Fruit fly (Drosophila melanogaster) whole organism, embryonic: Measurements from ENCODE around the gene CG8119.

ENCODE experiments used
- Asciz ChIP-seq: fragments of 200-800 bp; sonication (Bioruptor generic); optimal IDR thresholded peaks from 2 replicates; lab custom pipeline; 2017; ENCODE audit warnings: missing biosample characterization, mild to moderate bottlenecking, missing genetic modification characterization, missing genetic modification reagents
- Atf6 ChIP-seq: fragments of 200-800 bp; sonication (Bioruptor generic); IDR thresholded peaks from 2 replicates; pipeline ENCODE4 v1.3.6; 2022; ENCODE audit warnings: missing biosample characterization, missing genetic modification characterization
- Bgb ChIP-seq: fragments of 200-800 bp; sonication (Bioruptor generic); IDR thresholded peaks from 2 replicates; pipeline ENCODE4 v1.3.6; 2022; ENCODE audit warnings: missing biosample characterization, missing genetic modification characterization; ENCODE audit not compliant: partially characterized antibody
- BtbVII ChIP-seq: fragments of 200-800 bp; sonication (Bioruptor generic); optimal IDR thresholded peaks from 3 replicates; lab custom pipeline; 2017; ENCODE audit warnings: missing biosample characterization, mild to moderate bottlenecking, missing genetic modification characterization
- Bteb2 ChIP-seq: fragments of 200-800 bp; sonication (Bioruptor generic); optimal IDR thresholded peaks from 2 replicates; lab custom pipeline; 2016; ENCODE audit warnings: missing biosample characterization, missing genetic modification characterization
- CG11456 ChIP-seq: fragments of 200-800 bp; sonication (Bioruptor generic); IDR thresholded peaks from 3 replicates; pipeline ENCODE4 v1.3.6; 2022; ENCODE audit warnings: missing biosample characterization, missing genetic modification characterization
- CG12104 ChIP-seq: fragments of 200-800 bp; sonication (Bioruptor generic); optimal IDR thresholded peaks from 3 replicates; lab custom pipeline; 2016; ENCODE audit warnings: missing biosample characterization, missing genetic modification characterization
- CG12299 ChIP-seq: fragments of 200-800 bp; sonication (Bioruptor generic); optimal IDR thresholded peaks from 2 replicates; lab custom pipeline; 2018; ENCODE audit warnings: missing biosample characterization, mild to moderate bottlenecking, missing genetic modification characterization
- CG12391 ChIP-seq: fragments of 200-800 bp; sonication (Bioruptor generic); optimal IDR thresholded peaks from 3 replicates; lab custom pipeline; 2018; ENCODE audit warnings: missing biosample characterization, mild to moderate bottlenecking, missing genetic modification characterization, moderate library complexity
- CG13287 ChIP-seq: fragments of 200-800 bp; sonication (Bioruptor generic); IDR thresholded peaks from 2 replicates; pipeline ENCODE4 v1.3.6; 2022; ENCODE audit warnings: missing biosample characterization, missing genetic modification characterization; ENCODE audit not compliant: partially characterized antibody
- CG13624 ChIP-seq: fragments of 200-800 bp; sonication (Bioruptor generic); optimal IDR thresholded peaks from 2 replicates; lab custom pipeline; 2016; ENCODE audit warnings: missing biosample characterization, missing genetic modification characterization
- CG15269 ChIP-seq: fragments of 200-800 bp; sonication (Bioruptor generic); optimal IDR thresholded peaks from 2 replicates; lab custom pipeline; 2018; ENCODE audit warnings: missing biosample characterization, mild to moderate bottlenecking, missing genetic modification characterization, moderate library complexity
- CG1603 ChIP-seq: fragments of 200-800 bp; sonication (Bioruptor generic); optimal IDR thresholded peaks from 2 replicates; lab custom pipeline; 2019; ENCODE audit warnings: missing biosample characterization, mild to moderate bottlenecking, missing genetic modification characterization, moderate library complexity
- CG18764 ChIP-seq: fragments of 200-800 bp; sonication (Bioruptor generic); optimal IDR thresholded peaks from 3 replicates; lab custom pipeline; 2016; ENCODE audit warnings: missing biosample characterization, missing genetic modification characterization
- CG3065 ChIP-seq: fragments of 200-800 bp; sonication (Bioruptor generic); optimal IDR thresholded peaks from 2 replicates; lab custom pipeline; 2016; ENCODE audit warnings: missing biosample characterization, missing genetic modification characterization
- CG32767 ChIP-seq: fragments of 200-800 bp; sonication (Bioruptor generic); IDR thresholded peaks from 2 replicates; pipeline ENCODE4 v1.3.6; 2022; ENCODE audit warnings: missing biosample characterization, missing genetic modification characterization
- CG3407 ChIP-seq: fragments of 200-800 bp; sonication (Bioruptor generic); optimal IDR thresholded peaks from 2 replicates; lab custom pipeline; 2018; ENCODE audit warnings: missing biosample characterization, mild to moderate bottlenecking, missing genetic modification characterization
- CG34224 ChIP-seq: fragments of 200-800 bp; sonication (Bioruptor generic); IDR thresholded peaks from 3 replicates; pipeline ENCODE4 v1.3.6; 2022; ENCODE audit warnings: missing biosample characterization, missing genetic modification characterization; ENCODE audit not compliant: partially characterized antibody
- CG3726 ChIP-seq: fragments of 200-800 bp; sonication (Bioruptor generic); IDR thresholded peaks from 3 replicates; pipeline ENCODE4, ENCODE4 v1.3.6; 2022; ENCODE audit warnings: missing biosample characterization, missing genetic modification characterization
- CG7556 ChIP-seq: fragments of 200-800 bp; sonication (Bioruptor generic); optimal IDR thresholded peaks from 2 replicates; lab custom pipeline; 2017; ENCODE audit warnings: missing biosample characterization, mild to moderate bottlenecking, missing genetic modification characterization
- D19B ChIP-seq: fragments of 200-800 bp; sonication (Bioruptor generic); optimal IDR thresholded peaks from 2 replicates; lab custom pipeline; 2017; ENCODE audit warnings: missing biosample characterization, mild to moderate bottlenecking, missing genetic modification characterization
- Ets65A ChIP-seq: fragments of 200-800 bp; sonication (Bioruptor generic); peaks from one replicate; lab custom pipeline; 2016; ENCODE audit warnings: missing biosample characterization, missing genetic modification characterization
- GATAe ChIP-seq: fragments of 200-800 bp; sonication (Bioruptor generic); conservative IDR thresholded peaks from 2 replicates; pipeline ENCODE4 v1.3.6; 2022; ENCODE audit warnings: missing biosample characterization, missing genetic modification characterization
- H2.0 ChIP-seq: fragments of 200-800 bp; sonication (Bioruptor generic); IDR thresholded peaks from 2 replicates; pipeline ENCODE4 v1.3.6; 2022; ENCODE audit warnings: missing biosample characterization, missing genetic modification characterization
- Lpt ChIP-seq: fragments of >200 bp; optimal IDR thresholded peaks from 2 replicates; lab custom pipeline; 2018; ENCODE audit warnings: missing biosample characterization, missing genetic modification characterization
- NFAT ChIP-seq: fragments of 200-800 bp; sonication (Bioruptor generic); IDR thresholded peaks from 2 replicates; pipeline ENCODE4 v1.3.6; 2022; ENCODE audit warnings: missing biosample characterization, missing genetic modification characterization
- Xbp1 ChIP-seq: fragments of 200-800 bp; sonication (Bioruptor generic); optimal IDR thresholded peaks from 3 replicates; lab custom pipeline; 2016; ENCODE audit warnings: missing biosample characterization, mild to moderate bottlenecking, missing genetic modification characterization
- amos ChIP-seq: fragments of 200-800 bp; sonication (Bioruptor generic); IDR thresholded peaks from 2 replicates; pipeline ENCODE4 v1.3.6; 2022; ENCODE audit warnings: missing biosample characterization, missing genetic modification characterization; ENCODE audit not compliant: partially characterized antibody
- bowl ChIP-seq: fragments of 200-800 bp; sonication (Bioruptor generic); IDR thresholded peaks from 2 replicates; pipeline ENCODE4 v1.3.6; 2022; ENCODE audit warnings: missing biosample characterization, missing genetic modification characterization
- br ChIP-seq: fragments of >200 bp; optimal IDR thresholded peaks from 2 replicates; lab custom pipeline; 2017
- croc ChIP-seq: fragments of 200-800 bp; sonication (Bioruptor generic); conservative IDR thresholded peaks from 3 replicates; pipeline ENCODE4 v1.3.6; 2022; ENCODE audit warnings: missing biosample characterization, missing genetic modification characterization
- dmrt99B ChIP-seq: fragments of 200-800 bp; sonication (Bioruptor generic); optimal IDR thresholded peaks from 2 replicates; lab custom pipeline; 2018; ENCODE audit warnings: missing biosample characterization, mild to moderate bottlenecking, missing genetic modification characterization, moderate library complexity
- gem ChIP-seq: fragments of 200-800 bp; sonication (Bioruptor generic); optimal IDR thresholded peaks from 2 replicates; lab custom pipeline; 2019; ENCODE audit warnings: missing biosample characterization, mild to moderate bottlenecking, missing genetic modification characterization, moderate library complexity
- gsb-n ChIP-seq: fragments of 200-800 bp; sonication (Bioruptor generic); optimal IDR thresholded peaks from 3 replicates; lab custom pipeline; 2018; ENCODE audit warnings: missing biosample characterization, mild to moderate bottlenecking, missing genetic modification characterization
- inv ChIP-seq: fragments of 200-800 bp; sonication (Bioruptor generic); IDR thresholded peaks from 2 replicates; pipeline ENCODE4 v1.3.6; 2022; ENCODE audit warnings: missing biosample characterization, missing genetic modification characterization; ENCODE audit not compliant: partially characterized antibody
- mam ChIP-seq: fragments of 200-800 bp; sonication (Bioruptor generic); optimal IDR thresholded peaks from 3 replicates; lab custom pipeline; 2016; ENCODE audit warnings: missing biosample characterization, missing genetic modification characterization
- org-1 ChIP-seq: fragments of 200-800 bp; sonication (Bioruptor generic); optimal IDR thresholded peaks from 2 replicates; lab custom pipeline; 2017; ENCODE audit warnings: missing biosample characterization, missing genetic modification characterization
- pita ChIP-seq: fragments of 200-800 bp; sonication (Bioruptor generic); optimal IDR thresholded peaks from 2 replicates; lab custom pipeline; 2017; ENCODE audit warnings: missing biosample characterization, mild to moderate bottlenecking, missing genetic modification characterization
- rib ChIP-seq: fragments of 200-800 bp; sonication (Bioruptor generic); IDR thresholded peaks from 2 replicates; pipeline ENCODE4 v1.3.6; 2022; ENCODE audit warnings: missing biosample characterization, missing genetic modification characterization
- row ChIP-seq: fragments of 200-800 bp; sonication (Bioruptor generic); IDR thresholded peaks from 3 replicates; pipeline ENCODE4 v1.3.6; 2022; ENCODE audit warnings: missing biosample characterization, missing genetic modification characterization
- sc ChIP-seq, 3 experiments: fragments of >200 bp in 2 of 3; fragments of 200-800 bp in 1 of 3; sonication (Bioruptor generic) in 1 of 3; optimal IDR thresholded peaks; 2 replicates in 2 of 3; 3 replicates in 1 of 3; lab custom pipeline; 2017; ENCODE audit warnings: mild to moderate bottlenecking in 1 of 3, missing biosample characterization in 1 of 3, missing genetic modification characterization in 1 of 3, missing genetic modification reagents in 1 of 3
- sqz ChIP-seq: fragments of 200-800 bp; sonication (Bioruptor generic); optimal IDR thresholded peaks from 3 replicates; lab custom pipeline; 2018; ENCODE audit warnings: missing biosample characterization, mild to moderate bottlenecking, missing genetic modification characterization
- ssp ChIP-seq: fragments of 200-800 bp; sonication (Bioruptor generic); IDR thresholded peaks from 2 replicates; pipeline ENCODE4 v1.3.6; 2022; ENCODE audit warnings: missing biosample characterization, missing genetic modification characterization
- tgo ChIP-seq: fragments of 200-800 bp; sonication (Bioruptor generic); IDR thresholded peaks from 3 replicates; pipeline ENCODE4 v1.3.6; 2022; ENCODE audit warnings: missing biosample characterization, missing genetic modification characterization
- twi ChIP-seq: fragments of 200-800 bp; optimal IDR thresholded peaks from 2 replicates; lab custom pipeline; 2019; ENCODE audit warnings: missing biosample characterization, mild to moderate bottlenecking, missing genetic modification characterization, moderate library complexity
- tx ChIP-seq: fragments of 200-800 bp; sonication (Bioruptor generic); optimal IDR thresholded peaks from 2 replicates; lab custom pipeline; 2016; ENCODE audit warnings: missing biosample characterization, missing genetic modification characterization
- unc-4 ChIP-seq: fragments of 200-800 bp; sonication (Bioruptor generic); IDR thresholded peaks from 2 replicates; pipeline ENCODE4 v1.3.6; 2022; ENCODE audit warnings: missing biosample characterization, missing genetic modification characterization; ENCODE audit not compliant: partially characterized antibody
- wdn ChIP-seq: fragments of 200-800 bp; sonication (Bioruptor generic); IDR thresholded peaks from 2 replicates; pipeline ENCODE4 v1.3.6; 2022; ENCODE audit warnings: missing biosample characterization, missing genetic modification characterization

Gene CG8119

dm6 chrX:15696854-15697540, 34.6 kb downstream of the CG8119 start, which contains the start of gene CG8128 (continued):
- TF ChIP-seq twi (tag; lab: Kevin White, UChicago) (no peak), gem (no peak), CG15269 (no peak), sqz (no peak), croc (GFP tag; lab: Robert Waterston, UW) (no peak), CG11456 (no peak), CG3726 (no peak), rib (GFP tag; lab: Robert Waterston, UW) (no peak), CG7556 (GFP tag; lab: Kevin White, UChicago) (no peak), bowl (GFP tag; lab: Robert Waterston, UW) (no peak), D19B (GFP tag; lab: Kevin White, UChicago) (no peak)

dm6 chrX:15697581-15698208, 35.3 kb downstream of the CG8119 start:
- TF ChIP-seq tx (no peak), CG18764 (peak; percentile 80), Bteb2 (peak; percentile 25), tgo (GFP tag; lab: Robert Waterston, UW) (peak; percentile 94), inv (GFP tag; lab: Robert Waterston, UW) (0 out of 2 replicates have a peak, but pooled peaks have one; percentile 16), wdn (GFP tag; lab: Robert Waterston, UW) (peak; percentile 87), amos (GFP tag; lab: Robert Waterston, UW) (peak; percentile 20; the same call in 1 of the 2 replicates), row (peak; percentile 97), CG12391 (tag; lab: Kevin White, UChicago) (peak; percentile 93), CG3065 (GFP tag; lab: Kevin White, UChicago) (peak; percentile 10), Ets65A (peak; percentile 95), CG34224 (GFP tag; lab: Robert Waterston, UW) (no peak; the same call in 2 of the 3 replicates), CG12104 (peak; percentile 88), Atf6 (peak; percentile 96), Asciz (no peak), CG1603 (tag; lab: Kevin White, UChicago) (peak; percentile 88), sc (optimal IDR thresholded peaks at IDR 0.05; lab: Kevin White, UChicago) (no peak), sc (GFP tag; optimal IDR thresholded peaks at IDR 0.05; lab: Kevin White, UChicago) (peak; percentile 72), NFAT (peak; percentile 92), CG13624 (GFP tag; lab: Kevin White, UChicago) (peak; percentile 67), Bgb (peak; percentile 19; the same call in 1 of the 2 replicates), dmrt99B (peak; percentile 94), mam (GFP tag; lab: Kevin White, UChicago) (peak; percentile 61), org-1 (peak; percentile 84), pita (GFP tag; lab: Kevin White, UChicago) (no peak), CG13287 (GFP tag; lab: Robert Waterston, UW) (peak; percentile 59), BtbVII (GFP tag; lab: Kevin White, UChicago) (peak; percentile 94), Xbp1 (GFP tag; lab: Kevin White, UChicago) (peak; percentile 93), CG32767 (GFP tag; lab: Robert Waterston, UW) (peak; percentile 84), CG12299 (tag; lab: Kevin White, UChicago) (peak; percentile 94), br (no peak), gsb-n (tag; lab: Kevin White, UChicago) (peak; percentile 81), H2.0 (GFP tag; lab: Robert Waterston, UW) (peak; percentile 93), CG3407 (peak; percentile 85), GATAe (GFP tag; lab: Robert Waterston, UW) (peak; percentile 80), unc-4 (GFP tag; lab: Robert Waterston, UW) (peak; percentile 33), ssp (GFP tag; lab: Robert Waterston, UW) (peak; percentile 84), Lpt (GFP tag; lab: Kevin White, UChicago) (no peak)
